Fruit fly (Drosophila melanogaster) whole organism, embryonic: ENCODE measurements around the gene CG17549.

Experiments used
- CG10979 ChIP-seq: fragments of 200-800 bp; sonication (Bioruptor generic); optimal IDR thresholded peaks from 2 replicates; lab custom pipeline; 2018; ENCODE audit warnings: missing biosample characterization, mild to moderate bottlenecking, missing genetic modification characterization, moderate library complexity
- CG11504 ChIP-seq: fragments of 200-800 bp; sonication (Bioruptor generic); optimal IDR thresholded peaks from 3 replicates; lab custom pipeline; 2019; ENCODE audit warnings: missing biosample characterization, mild to moderate bottlenecking, missing genetic modification characterization, moderate library complexity
- CG12236 ChIP-seq: fragments of 200-800 bp; sonication (Bioruptor generic); optimal IDR thresholded peaks from 2 replicates; lab custom pipeline; 2016; ENCODE audit warnings: missing biosample characterization, missing genetic modification characterization
- CG12769 ChIP-seq: fragments of 200-800 bp; sonication (Bioruptor generic); optimal IDR thresholded peaks from 2 replicates; lab custom pipeline; 2019; ENCODE audit warnings: missing biosample characterization, mild to moderate bottlenecking, missing genetic modification characterization, moderate library complexity
- CG13624 ChIP-seq: fragments of 200-800 bp; sonication (Bioruptor generic); optimal IDR thresholded peaks from 2 replicates; lab custom pipeline; 2016; ENCODE audit warnings: missing biosample characterization, missing genetic modification characterization
- CG13775 ChIP-seq: fragments of 200-800 bp; sonication (Bioruptor generic); optimal IDR thresholded peaks from 3 replicates; lab custom pipeline; 2017; ENCODE audit warnings: missing biosample characterization, mild to moderate bottlenecking, missing genetic modification characterization
- CG14667 ChIP-seq: fragments of 200-800 bp; sonication (Bioruptor generic); IDR thresholded peaks from 2 replicates; pipeline ENCODE4 v1.3.6; 2022; ENCODE audit warnings: missing biosample characterization, missing genetic modification characterization
- CG17568 ChIP-seq: fragments of 200-800 bp; sonication (Bioruptor generic); optimal IDR thresholded peaks from 2 replicates; lab custom pipeline; 2018; ENCODE audit warnings: missing biosample characterization, mild to moderate bottlenecking, missing genetic modification characterization, moderate library complexity
- CG18262 ChIP-seq: fragments of 200-800 bp; optimal IDR thresholded peaks from 3 replicates; lab custom pipeline; 2019; ENCODE audit warnings: missing biosample characterization, mild to moderate bottlenecking, missing genetic modification characterization, moderate library complexity
- CG4360 ChIP-seq: fragments of 200-800 bp; sonication (Bioruptor generic); IDR thresholded peaks from 2 replicates; pipeline ENCODE4 v1.3.6; 2022; ENCODE audit warnings: missing biosample characterization, missing genetic modification characterization
- CG4707 ChIP-seq: fragments of 200-800 bp; sonication (Bioruptor generic); optimal IDR thresholded peaks from 2 replicates; lab custom pipeline; 2018; ENCODE audit warnings: missing biosample characterization, mild to moderate bottlenecking, missing genetic modification characterization, moderate library complexity
- CG6654 ChIP-seq: fragments of 200-800 bp; sonication (Bioruptor generic); optimal IDR thresholded peaks from 2 replicates; lab custom pipeline; 2017; ENCODE audit warnings: missing biosample characterization, mild to moderate bottlenecking, missing genetic modification characterization
- Elba2 ChIP-seq: fragments of 200-800 bp; sonication (Bioruptor generic); optimal IDR thresholded peaks from 3 replicates; lab custom pipeline; 2016; ENCODE audit warnings: missing biosample characterization, missing genetic modification characterization
- Fer1 ChIP-seq: fragments of 200-800 bp; sonication (Bioruptor generic); optimal IDR thresholded peaks from 2 replicates; lab custom pipeline; 2017; ENCODE audit warnings: missing biosample characterization, mild to moderate bottlenecking, missing genetic modification characterization
- H2.0 ChIP-seq: fragments of 200-800 bp; sonication (Bioruptor generic); IDR thresholded peaks from 2 replicates; pipeline ENCODE4 v1.3.6; 2022; ENCODE audit warnings: missing biosample characterization, missing genetic modification characterization
- HLHmδ ChIP-seq: fragments of 200-800 bp; sonication (Bioruptor generic); optimal IDR thresholded peaks from 2 replicates; lab custom pipeline; 2018; ENCODE audit warnings: missing biosample characterization, mild to moderate bottlenecking, missing genetic modification characterization, moderate library complexity
- Hmr ChIP-seq: fragments of 200-800 bp; sonication (Bioruptor generic); optimal IDR thresholded peaks from 3 replicates; lab custom pipeline; 2017; ENCODE audit warnings: mild to moderate bottlenecking, missing biosample characterization, missing genetic modification reagents, missing genetic modification characterization
- Hr3 ChIP-seq: fragments of 200-800 bp; sonication (Bioruptor generic); optimal IDR thresholded peaks from 3 replicates; lab custom pipeline; 2016; ENCODE audit warnings: missing biosample characterization, missing genetic modification characterization
- Med ChIP-seq: fragments of 200-800 bp; sonication (Bioruptor generic); peaks from one replicate; lab custom pipeline; 2016; ENCODE audit warnings: missing biosample characterization, missing genetic modification characterization, mild to moderate bottlenecking, inconsistent platforms, moderate library complexity
- NFAT ChIP-seq: fragments of 200-800 bp; sonication (Bioruptor generic); IDR thresholded peaks from 2 replicates; pipeline ENCODE4 v1.3.6; 2022; ENCODE audit warnings: missing biosample characterization, missing genetic modification characterization
- Oli ChIP-seq: fragments of 200-800 bp; sonication (Bioruptor generic); optimal IDR thresholded peaks from 2 replicates; lab custom pipeline; 2018; ENCODE audit warnings: missing biosample characterization, mild to moderate bottlenecking, missing genetic modification characterization, moderate library complexity
- PHDP ChIP-seq: fragments of 200-800 bp; sonication (Bioruptor generic); optimal IDR thresholded peaks from 3 replicates; lab custom pipeline; 2018; ENCODE audit warnings: missing biosample characterization, mild to moderate bottlenecking, missing genetic modification characterization, moderate library complexity
- Ssrp ChIP-seq: fragments of 200-800 bp; sonication (Bioruptor generic); optimal IDR thresholded peaks from 2 replicates; lab custom pipeline; 2018; ENCODE audit warnings: missing biosample characterization, mild to moderate bottlenecking, missing genetic modification characterization, moderate library complexity
- Stat92E ChIP-seq, 3 experiments: fragments of >200 bp in 2 of 3; fragments of 200-800 bp in 1 of 3; sonication (Bioruptor generic) in 1 of 3; optimal IDR thresholded peaks; 2 replicates each; lab custom pipeline; 2017 to 2019; ENCODE audit warnings: missing biosample characterization in 3 of 3, missing genetic modification characterization in 3 of 3, mild to moderate bottlenecking in 1 of 3, moderate library complexity in 1 of 3
- aop ChIP-seq: fragments of 200-800 bp; sonication (Bioruptor generic); IDR thresholded peaks from 2 replicates; pipeline ENCODE4 v1.3.6; 2022; ENCODE audit warnings: missing biosample characterization, missing genetic modification characterization
- bsh ChIP-seq, 2 experiments: fragments of 200-800 bp; sonication (Bioruptor generic); optimal IDR thresholded peaks; 2 replicates each; lab custom pipeline; 2017 to 2018; ENCODE audit warnings: mild to moderate bottlenecking in 2 of 2, missing biosample characterization in 2 of 2, missing genetic modification characterization in 2 of 2, moderate library complexity in 1 of 2
- chm ChIP-seq: fragments of 200-800 bp; sonication (Bioruptor generic); IDR thresholded peaks from 2 replicates; pipeline ENCODE4 v1.3.6; 2022; ENCODE audit warnings: missing biosample characterization, missing genetic modification characterization
- corto ChIP-seq: fragments of 200-800 bp; sonication (Bioruptor generic); optimal IDR thresholded peaks from 2 replicates; lab custom pipeline; 2016; ENCODE audit warnings: missing biosample characterization, mild to moderate bottlenecking, missing genetic modification characterization, moderate library complexity
- crc ChIP-seq: fragments of 200-800 bp; sonication (Bioruptor generic); optimal IDR thresholded peaks from 2 replicates; lab custom pipeline; 2016; ENCODE audit warnings: missing biosample characterization, missing genetic modification characterization
- croc ChIP-seq: fragments of 200-800 bp; sonication (Bioruptor generic); conservative IDR thresholded peaks from 3 replicates; pipeline ENCODE4 v1.3.6; 2022; ENCODE audit warnings: missing biosample characterization, missing genetic modification characterization
- dmrt11E ChIP-seq: fragments of 200-800 bp; sonication (Bioruptor generic); optimal IDR thresholded peaks from 3 replicates; lab custom pipeline; 2018; ENCODE audit warnings: missing biosample characterization, mild to moderate bottlenecking, missing genetic modification characterization, moderate library complexity
- dysf ChIP-seq: fragments of 200-800 bp; sonication (Bioruptor generic); IDR thresholded peaks from 3 replicates; pipeline ENCODE4 v1.3.6; 2022; ENCODE audit warnings: missing biosample characterization, missing genetic modification characterization
- emc ChIP-seq: fragments of 200-800 bp; sonication (Bioruptor generic); optimal IDR thresholded peaks from 2 replicates; lab custom pipeline; 2016; ENCODE audit warnings: missing biosample characterization, missing genetic modification characterization
- gsb-n ChIP-seq: fragments of 200-800 bp; sonication (Bioruptor generic); optimal IDR thresholded peaks from 3 replicates; lab custom pipeline; 2018; ENCODE audit warnings: missing biosample characterization, mild to moderate bottlenecking, missing genetic modification characterization
- h ChIP-seq: fragments of >200 bp; optimal IDR thresholded peaks from 2 replicates; lab custom pipeline; 2017
- jing ChIP-seq: fragments of 200-800 bp; sonication (Bioruptor generic); optimal IDR thresholded peaks from 2 replicates; lab custom pipeline; 2018; ENCODE audit warnings: missing biosample characterization, mild to moderate bottlenecking, missing genetic modification characterization
- kni ChIP-seq: fragments of 200-800 bp; sonication (Bioruptor generic); optimal IDR thresholded peaks from 3 replicates; lab custom pipeline; 2017; ENCODE audit warnings: mild to moderate bottlenecking, missing biosample characterization, missing genetic modification reagents, missing genetic modification characterization
- lab ChIP-seq: fragments of 200-800 bp; sonication (Bioruptor generic); optimal IDR thresholded peaks from 3 replicates; lab custom pipeline; 2017; ENCODE audit warnings: missing biosample characterization, missing genetic modification characterization, mild to moderate bottlenecking, moderate library complexity, missing genetic modification reagents
- nom ChIP-seq: fragments of 200-800 bp; sonication (Bioruptor generic); optimal IDR thresholded peaks from 2 replicates; lab custom pipeline; 2017; ENCODE audit warnings: missing biosample characterization, missing genetic modification characterization, mild to moderate bottlenecking, moderate library complexity, missing genetic modification reagents
- repo ChIP-seq: fragments of 200-800 bp; sonication (Bioruptor generic); optimal IDR thresholded peaks from 2 replicates; lab custom pipeline; 2016; ENCODE audit warnings: missing biosample characterization, missing genetic modification characterization
- row ChIP-seq: fragments of 200-800 bp; sonication (Bioruptor generic); IDR thresholded peaks from 3 replicates; pipeline ENCODE4 v1.3.6; 2022; ENCODE audit warnings: missing biosample characterization, missing genetic modification characterization
- sc ChIP-seq, 3 experiments: fragments of >200 bp in 2 of 3; fragments of 200-800 bp in 1 of 3; sonication (Bioruptor generic) in 1 of 3; optimal IDR thresholded peaks; 2 replicates in 2 of 3; 3 replicates in 1 of 3; lab custom pipeline; 2017; ENCODE audit warnings: mild to moderate bottlenecking in 1 of 3, missing biosample characterization in 1 of 3, missing genetic modification characterization in 1 of 3, missing genetic modification reagents in 1 of 3
- sd ChIP-seq: fragments of 200-800 bp; sonication (Bioruptor generic); optimal IDR thresholded peaks from 3 replicates; lab custom pipeline; 2018; ENCODE audit warnings: missing biosample characterization, mild to moderate bottlenecking, missing genetic modification characterization, moderate library complexity
- sens ChIP-seq: fragments of 200-800 bp; sonication (Bioruptor generic); peaks from one replicate; lab custom pipeline; 2016; ENCODE audit warnings: missing biosample characterization, missing genetic modification characterization
- sens-2 ChIP-seq: fragments of 200-800 bp; sonication (Bioruptor generic); IDR thresholded peaks from 2 replicates; pipeline ENCODE4 v1.3.6; 2022; ENCODE audit warnings: missing biosample characterization, missing genetic modification characterization
- tll ChIP-seq, 2 experiments: fragments of 200-800 bp in 1 of 2; fragments of >200 bp in 1 of 2; sonication (Bioruptor generic) in 1 of 2; optimal IDR thresholded peaks; 2 replicates each; lab custom pipeline; 2017 to 2019; ENCODE audit warnings: missing biosample characterization in 2 of 2, missing genetic modification characterization in 2 of 2, mild to moderate bottlenecking in 1 of 2, moderate library complexity in 1 of 2
- unpg ChIP-seq: fragments of 200-800 bp; sonication (Bioruptor generic); optimal IDR thresholded peaks from 3 replicates; lab custom pipeline; 2018; ENCODE audit warnings: missing biosample characterization, mild to moderate bottlenecking, missing genetic modification characterization, moderate library complexity

Gene CG17549

DNA sequence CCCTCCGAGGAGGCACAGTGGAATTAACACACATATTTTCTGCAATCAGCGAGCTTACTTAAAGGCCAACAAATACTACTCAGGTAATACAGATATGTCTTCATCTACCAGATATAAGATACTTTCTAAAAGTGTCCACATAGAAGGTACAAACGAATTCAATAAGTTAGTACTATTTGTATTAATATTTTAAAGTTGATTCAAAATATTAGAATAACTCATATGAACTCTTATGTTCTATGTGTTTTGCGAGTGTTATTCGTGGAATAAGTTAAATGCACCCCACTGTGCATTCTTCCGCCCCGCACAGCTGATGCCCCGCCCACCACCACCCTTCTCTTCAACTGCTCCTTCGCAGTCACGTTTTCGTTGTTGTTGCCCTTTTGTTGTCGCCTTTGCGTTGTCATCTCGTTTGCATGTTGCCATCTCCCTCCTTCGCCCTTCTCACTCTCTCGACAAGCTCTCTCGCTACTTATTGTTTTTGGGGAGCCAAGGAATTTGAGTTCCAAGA lies 28.2 kb downstream of the CG17549 start (continued):
- peak; percentile 67 for TF ChIP-seq sd (tag; lab: Kevin White, UChicago)
- 0 out of 2 replicates have a peak, but pooled peaks have one; percentile 13 for TF ChIP-seq chm (GFP tag; lab: Robert Waterston, UW)
- TF ChIP-seq CG4360, result peak; percentile 79; the same call in 1 of the 2 replicates
- TF ChIP-seq NFAT (GFP tag; lab: Robert Waterston, UW), result no peak
- TF ChIP-seq crc (GFP tag; lab: Kevin White, UChicago), result no peak
- no peak for TF ChIP-seq CG13624 (GFP tag; lab: Kevin White, UChicago)
- no peak for TF ChIP-seq CG6654
- TF ChIP-seq Oli, result peak; percentile 13
- no peak for TF ChIP-seq Elba2 (GFP tag; lab: Kevin White, UChicago)
- TF ChIP-seq row (GFP tag; lab: Robert Waterston, UW), result peak; percentile 20; the same call in 2 of the 3 replicates
- no peak for TF ChIP-seq Hr3
- peak; percentile 40 for TF ChIP-seq CG11504 (tag; lab: Kevin White, UChicago)
- no peak for TF ChIP-seq sens-2 (GFP tag; lab: Robert Waterston, UW)
- TF ChIP-seq H2.0 (GFP tag; lab: Robert Waterston, UW), result no peak
- TF ChIP-seq CG10979 (tag; lab: Kevin White, UChicago), result peak; percentile 21
- TF ChIP-seq corto, result peak; percentile 19
- TF ChIP-seq aop (GFP tag; lab: Robert Waterston, UW), result no peak
- TF ChIP-seq dmrt11E (tag; lab: Kevin White, UChicago), result peak; percentile 37
- peak in 1 of 3 experiments; percentile 71 for TF ChIP-seq Stat92E (GFP tag; optimal IDR thresholded peaks at IDR 0.05; lab: Kevin White, UChicago)
- no peak for TF ChIP-seq repo (GFP tag; lab: Kevin White, UChicago)
- TF ChIP-seq h (lab: Kevin White, UChicago), result no peak
- peak; percentile 31 for TF ChIP-seq Ssrp (tag; lab: Kevin White, UChicago)
- TF ChIP-seq HLHmδ (GFP tag; lab: Kevin White, UChicago), result no peak
- TF ChIP-seq CG4707 (GFP tag; lab: Kevin White, UChicago), result peak; percentile 63
- TF ChIP-seq Hmr (GFP tag; lab: Kevin White, UChicago), result peak; percentile 8
- TF ChIP-seq sens, result peak; percentile 80
- TF ChIP-seq unpg (GFP tag; lab: Kevin White, UChicago), result peak; percentile 5
- no peak for TF ChIP-seq sc (optimal IDR thresholded peaks at IDR 0.05; lab: Kevin White, UChicago)
- TF ChIP-seq sc (GFP tag; optimal IDR thresholded peaks at IDR 0.05; lab: Kevin White, UChicago), result no peak
- TF ChIP-seq bsh (GFP tag; optimal IDR thresholded peaks at IDR 0.05; lab: Kevin White, UChicago), result peak; percentile 1 to 17
- TF ChIP-seq Fer1 (GFP tag; lab: Kevin White, UChicago), result no peak
- no peak for TF ChIP-seq CG12236
- TF ChIP-seq CG18262 (tag; lab: Kevin White, UChicago), result peak; percentile 23
- no peak for TF ChIP-seq emc (GFP tag; lab: Kevin White, UChicago)
- TF ChIP-seq, all 482 proteins: peak for 43

DNA sequence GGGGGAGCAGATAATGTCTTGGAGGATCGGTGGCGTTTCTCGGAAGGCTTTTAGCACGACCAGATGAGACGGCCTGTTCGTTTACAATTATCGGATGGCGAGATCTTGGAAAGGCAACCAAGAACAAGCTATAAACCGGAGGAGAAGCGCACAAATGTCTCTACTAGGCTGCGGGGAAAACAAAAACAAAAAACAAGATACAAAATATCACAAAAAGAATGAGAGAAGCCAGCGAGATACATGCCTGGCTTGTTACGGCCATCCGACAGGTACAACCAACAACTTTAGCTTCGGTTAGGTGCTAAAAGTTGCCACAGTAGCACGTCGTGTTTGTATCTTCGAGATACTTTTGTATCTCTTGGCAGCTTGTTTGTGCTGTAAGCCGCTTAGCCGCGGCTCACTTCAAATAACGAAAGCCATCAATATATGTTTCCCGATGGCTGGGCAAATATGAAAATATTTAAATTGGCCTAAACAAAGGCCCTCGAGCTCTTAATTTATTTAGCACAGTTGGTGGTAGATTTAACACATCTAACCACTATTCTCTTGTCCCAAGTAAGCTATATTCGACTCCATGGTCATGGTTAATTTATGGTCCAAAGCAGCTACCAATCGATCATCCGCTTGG lies 30.0 kb downstream of the CG17549 start:
- no peak for TF ChIP-seq CG14667 (GFP tag; lab: Robert Waterston, UW)
- peak in 1 of 2 experiments; percentile 35 for TF ChIP-seq bsh (GFP tag; optimal IDR thresholded peaks at IDR 0.05; lab: Kevin White, UChicago)
- peak in 1 of 2 experiments; percentile 57 for TF ChIP-seq tll (GFP tag; optimal IDR thresholded peaks at IDR 0.05; lab: Kevin White, UChicago)
- TF ChIP-seq CG13775 (GFP tag; lab: Kevin White, UChicago), result no peak
- peak; percentile 21 for TF ChIP-seq gsb-n (tag; lab: Kevin White, UChicago)
- peak; percentile 68 for TF ChIP-seq nom (GFP tag; lab: Kevin White, UChicago)
- TF ChIP-seq dysf (GFP tag; lab: Robert Waterston, UW), result peak; percentile 23; the same call in 1 of the 3 replicates
- peak; percentile 6 for TF ChIP-seq lab (GFP tag; lab: Kevin White, UChicago)
- TF ChIP-seq sd (tag; lab: Kevin White, UChicago), result peak; percentile 10
- peak; percentile 9 for TF ChIP-seq PHDP (tag; lab: Kevin White, UChicago)
- TF ChIP-seq croc (GFP tag; lab: Robert Waterston, UW), result no peak
- no peak for TF ChIP-seq Hr3
- peak; percentile 60 for TF ChIP-seq Med
- no peak for TF ChIP-seq jing (GFP tag; lab: Kevin White, UChicago)
- TF ChIP-seq kni (GFP tag; lab: Kevin White, UChicago), result peak; percentile 10
- peak; percentile 38 for TF ChIP-seq CG17568 (GFP tag; lab: Kevin White, UChicago)
- peak in 1 of 3 experiments; percentile 19 for TF ChIP-seq Stat92E (GFP tag; optimal IDR thresholded peaks at IDR 0.05; lab: Kevin White, UChicago)
- TF ChIP-seq CG12769, result peak; percentile 25
